Worm (Caenorhabditis elegans) whole organism, early embryonic: ENCODE results near the gene cee-1.

ENCODE experiments used
- F13C5.2 ChIP-seq: sonication (generic microtip); optimal IDR thresholded peaks from 2 replicates; lab custom pipeline; 2017; ENCODE audit warnings: mild to moderate bottlenecking, missing genetic modification characterization, inconsistent platforms, missing compliant biosample characterization
- ama-1 ChIP-seq: fragments of 150-350 bp; optimal IDR thresholded peaks from 2 replicates; lab custom pipeline; 2014
- ceh-36 ChIP-seq: sonication (generic microtip); optimal IDR thresholded peaks from 2 replicates; lab custom pipeline; 2016; ENCODE audit warnings: missing genetic modification characterization, inconsistent platforms, missing compliant biosample characterization
- flt-1 ChIP-seq: fragments of 200-800 bp; sonication (Bioruptor generic); IDR thresholded peaks from 2 replicates; pipeline ENCODE4 v1.3.6; 2022; ENCODE audit warnings: missing genetic modification characterization, missing compliant biosample characterization
- hmbx-1 ChIP-seq: sonication (generic microtip); optimal IDR thresholded peaks from 2 replicates; lab custom pipeline; 2016; ENCODE audit warnings: mild to moderate bottlenecking, missing genetic modification characterization, missing compliant biosample characterization
- hmg-4 ChIP-seq: fragments of 200-800 bp; sonication (Bioruptor generic); optimal IDR thresholded peaks from 2 replicates; lab custom pipeline; 2018; ENCODE audit warnings: mild to moderate bottlenecking, missing genetic modification characterization, missing compliant biosample characterization
- pes-1 ChIP-seq: fragments of 200-800 bp; sonication (Bioruptor generic); IDR thresholded peaks from 2 replicates; pipeline ENCODE4 v1.3.6; 2022; ENCODE audit warnings: missing genetic modification reagents, missing genetic modification characterization, missing compliant biosample characterization
- scrt-1 ChIP-seq: fragments of 200-800 bp; sonication (Bioruptor generic); IDR thresholded peaks from 2 replicates; pipeline ENCODE4 v1.3.6; 2022; ENCODE audit warnings: missing genetic modification characterization, missing compliant biosample characterization
- sea-1 ChIP-seq: fragments of 200-800 bp; sonication (Bioruptor generic); conservative IDR thresholded peaks from 2 replicates; pipeline ENCODE4 v1.3.6; 2022; ENCODE audit warnings: missing genetic modification characterization, missing compliant biosample characterization
- tbx-11 ChIP-seq: fragments of 200-800 bp; sonication (Bioruptor generic); IDR thresholded peaks from 2 replicates; pipeline ENCODE4 v1.3.6; 2022; ENCODE audit warnings: missing genetic modification characterization, missing compliant biosample characterization
- tbx-37 ChIP-seq: fragments of 200-800 bp; sonication (Bioruptor generic); conservative IDR thresholded peaks from 2 replicates; pipeline ENCODE4 v1.3.6; 2022; ENCODE audit warnings: missing genetic modification reagents, missing genetic modification characterization, missing compliant biosample characterization
- tra-4 ChIP-seq: sonication (generic microtip); optimal IDR thresholded peaks from 2 replicates; lab custom pipeline; 2017; ENCODE audit warnings: missing genetic modification characterization, missing compliant biosample characterization

ce11 chrIII:4912317-4912716 lies at the start of gene cee-1, which contains the start of gene F26F4.9:
- TF ChIP-seq tbx-11: no peak
- TF ChIP-seq ceh-36 (tag; lab: Kevin White, UChicago): no peak
- no peak for TF ChIP-seq scrt-1
- TF ChIP-seq ama-1 (lab: Kevin White, UChicago): no peak
- TF ChIP-seq F13C5.2 (tag; lab: Kevin White, UChicago): no peak
- no peak for TF ChIP-seq flt-1
- TF ChIP-seq tra-4: no peak
- 0 out of 2 replicates have a peak, but pooled peaks have one; percentile 25 for TF ChIP-seq tbx-37 (GFP tag; lab: Robert Waterston, UW)
- no peak for TF ChIP-seq sea-1 (GFP tag; lab: Robert Waterston, UW)
- no peak for TF ChIP-seq hmg-4 (GFP tag; lab: Kevin White, UChicago)
- no peak for TF ChIP-seq pes-1
- no peak for TF ChIP-seq hmbx-1 (tag; lab: Kevin White, UChicago)
